Fruit fly (Drosophila melanogaster) whole organism, embryonic: ENCODE measurements around the gene CG1299.

Experiments
- ATbp ChIP-seq: fragments of 200-800 bp; sonication (Bioruptor generic); optimal IDR thresholded peaks from 2 replicates; lab custom pipeline; 2017; ENCODE audit warnings: missing biosample characterization, mild to moderate bottlenecking, missing genetic modification characterization, missing genetic modification reagents
- Abd-B ChIP-seq: fragments of 200-800 bp; sonication (Bioruptor generic); optimal IDR thresholded peaks from 2 replicates; lab custom pipeline; 2018; ENCODE audit warnings: missing biosample characterization, mild to moderate bottlenecking, missing genetic modification characterization, moderate library complexity
- Ada2b ChIP-seq: fragments of 200-800 bp; sonication (Bioruptor generic); IDR thresholded peaks from 2 replicates; pipeline ENCODE4 v1.3.6; 2022; ENCODE audit warnings: missing biosample characterization, missing genetic modification characterization
- Bdp1 ChIP-seq: fragments of 200-800 bp; sonication (Bioruptor generic); optimal IDR thresholded peaks from 3 replicates; lab custom pipeline; 2016; ENCODE audit warnings: missing biosample characterization, missing genetic modification characterization
- Blimp-1 ChIP-seq: fragments of 200-800 bp; sonication (Bioruptor generic); optimal IDR thresholded peaks from 3 replicates; lab custom pipeline; 2018; ENCODE audit warnings: missing biosample characterization, missing genetic modification characterization, mild to moderate bottlenecking, moderate library complexity, missing genetic modification reagents
- CG10274 ChIP-seq: fragments of 200-800 bp; sonication (Bioruptor generic); optimal IDR thresholded peaks from 3 replicates; lab custom pipeline; 2017; ENCODE audit warnings: missing biosample characterization, mild to moderate bottlenecking, missing genetic modification characterization
- CG10959 ChIP-seq: fragments of 200-800 bp; sonication (Bioruptor generic); IDR thresholded peaks from 2 replicates; pipeline ENCODE4 v1.3.6; 2022; ENCODE audit warnings: missing biosample characterization, missing genetic modification characterization
- CG11504 ChIP-seq: fragments of 200-800 bp; sonication (Bioruptor generic); optimal IDR thresholded peaks from 3 replicates; lab custom pipeline; 2019; ENCODE audit warnings: missing biosample characterization, mild to moderate bottlenecking, missing genetic modification characterization, moderate library complexity
- CG1233 ChIP-seq: fragments of 200-800 bp; sonication (Bioruptor generic); optimal IDR thresholded peaks from 4 replicates; lab custom pipeline; 2018; ENCODE audit warnings: missing biosample characterization, mild to moderate bottlenecking, missing genetic modification characterization
- CG15073 ChIP-seq: fragments of 200-800 bp; sonication (Bioruptor generic); optimal IDR thresholded peaks from 2 replicates; lab custom pipeline; 2016; ENCODE audit warnings: missing biosample characterization, missing genetic modification characterization
- CG15601 ChIP-seq: fragments of 200-800 bp; sonication (Bioruptor generic); optimal IDR thresholded peaks from 3 replicates; lab custom pipeline; 2019; ENCODE audit warnings: missing biosample characterization, mild to moderate bottlenecking, missing genetic modification characterization, moderate library complexity
- CG17186 ChIP-seq: fragments of 200-800 bp; sonication (Bioruptor generic); optimal IDR thresholded peaks from 3 replicates; lab custom pipeline; 2017; ENCODE audit warnings: missing biosample characterization, missing genetic modification reagents, missing genetic modification characterization
- CG17359 ChIP-seq: fragments of 200-800 bp; sonication (Bioruptor generic); optimal IDR thresholded peaks from 3 replicates; lab custom pipeline; 2018; ENCODE audit warnings: missing biosample characterization, mild to moderate bottlenecking, missing genetic modification characterization, moderate library complexity
- CG2199 ChIP-seq: fragments of 200-800 bp; sonication (Bioruptor generic); IDR thresholded peaks from 3 replicates; pipeline ENCODE4 v1.3.6; 2022; ENCODE audit warnings: missing biosample characterization, missing genetic modification characterization
- CG3281 ChIP-seq: fragments of 200-800 bp; sonication (Bioruptor generic); optimal IDR thresholded peaks from 3 replicates; lab custom pipeline; 2017; ENCODE audit warnings: missing biosample characterization, mild to moderate bottlenecking, missing genetic modification characterization
- CG34376 ChIP-seq: fragments of 200-800 bp; sonication (Bioruptor generic); optimal IDR thresholded peaks from 2 replicates; lab custom pipeline; 2018; ENCODE audit warnings: missing biosample characterization, mild to moderate bottlenecking, missing genetic modification characterization
- CG3726 ChIP-seq: fragments of 200-800 bp; sonication (Bioruptor generic); IDR thresholded peaks from 3 replicates; pipeline ENCODE4, ENCODE4 v1.3.6; 2022; ENCODE audit warnings: missing biosample characterization, missing genetic modification characterization
- CG3838 ChIP-seq: fragments of 200-800 bp; sonication (Bioruptor generic); optimal IDR thresholded peaks from 3 replicates; lab custom pipeline; 2016; ENCODE audit warnings: missing biosample characterization, missing genetic modification characterization
- CG43689 ChIP-seq: fragments of 200-800 bp; sonication (Bioruptor generic); IDR thresholded peaks from 2 replicates; pipeline ENCODE4 v1.3.6; 2022; ENCODE audit warnings: missing biosample characterization, missing genetic modification characterization
- CG4707 ChIP-seq: fragments of 200-800 bp; sonication (Bioruptor generic); optimal IDR thresholded peaks from 2 replicates; lab custom pipeline; 2018; ENCODE audit warnings: missing biosample characterization, mild to moderate bottlenecking, missing genetic modification characterization, moderate library complexity
- CG6175 ChIP-seq: fragments of 200-800 bp; sonication (Bioruptor generic); IDR thresholded peaks from 3 replicates; pipeline ENCODE4 v1.3.6; 2022; ENCODE audit warnings: missing biosample characterization, missing genetic modification characterization
- CG6654 ChIP-seq: fragments of 200-800 bp; sonication (Bioruptor generic); optimal IDR thresholded peaks from 2 replicates; lab custom pipeline; 2017; ENCODE audit warnings: missing biosample characterization, mild to moderate bottlenecking, missing genetic modification characterization
- Elba2 ChIP-seq: fragments of 200-800 bp; sonication (Bioruptor generic); optimal IDR thresholded peaks from 3 replicates; lab custom pipeline; 2016; ENCODE audit warnings: missing biosample characterization, missing genetic modification characterization
- HHEX ChIP-seq: fragments of 200-800 bp; sonication (Bioruptor generic); optimal IDR thresholded peaks from 3 replicates; lab custom pipeline; 2017; ENCODE audit warnings: missing biosample characterization, mild to moderate bottlenecking, missing genetic modification characterization, missing genetic modification reagents
- Hey ChIP-seq: fragments of 200-800 bp; sonication (Bioruptor generic); optimal IDR thresholded peaks from 3 replicates; lab custom pipeline; 2018; ENCODE audit warnings: missing biosample characterization, mild to moderate bottlenecking, missing genetic modification characterization
- Meics ChIP-seq: fragments of 200-800 bp; sonication (Bioruptor generic); optimal IDR thresholded peaks from 2 replicates; lab custom pipeline; 2017; ENCODE audit warnings: missing biosample characterization, mild to moderate bottlenecking, missing genetic modification characterization
- Mrtf ChIP-seq: fragments of 200-800 bp; sonication (Bioruptor generic); IDR thresholded peaks from 3 replicates; pipeline ENCODE4 v1.3.6; 2022; ENCODE audit warnings: missing biosample characterization, missing genetic modification characterization
- NC2α ChIP-seq: fragments of 200-800 bp; sonication (Bioruptor generic); optimal IDR thresholded peaks from 2 replicates; lab custom pipeline; 2016; ENCODE audit warnings: missing biosample characterization, missing genetic modification characterization
- Oaz ChIP-seq: fragments of 200-800 bp; sonication (Bioruptor generic); IDR thresholded peaks from 2 replicates; pipeline ENCODE4 v1.3.6; 2022; ENCODE audit warnings: missing biosample characterization, missing genetic modification characterization
- Opbp ChIP-seq: fragments of 200-800 bp; sonication (Bioruptor generic); IDR thresholded peaks from 3 replicates; pipeline ENCODE4 v1.3.6; 2022; ENCODE audit warnings: missing biosample characterization, missing genetic modification characterization; ENCODE audit not compliant: partially characterized antibody
- Scr ChIP-seq: fragments of 200-800 bp; sonication (Bioruptor generic); IDR thresholded peaks from 2 replicates; pipeline ENCODE4 v1.3.6; 2022; ENCODE audit warnings: missing biosample characterization, missing genetic modification characterization; ENCODE audit not compliant: partially characterized antibody
- Sin3A ChIP-seq: fragments of >200 bp; optimal IDR thresholded peaks from 2 replicates; lab custom pipeline; 2018
- abd-A ChIP-seq: fragments of 200-800 bp; sonication (Bioruptor generic); optimal IDR thresholded peaks from 3 replicates; lab custom pipeline; 2019; ENCODE audit warnings: missing biosample characterization, mild to moderate bottlenecking, missing genetic modification characterization, moderate library complexity
- ase ChIP-seq: fragments of 200-800 bp; sonication (Bioruptor generic); IDR thresholded peaks from 3 replicates; pipeline ENCODE4 v1.3.6; 2022; ENCODE audit warnings: missing biosample characterization, missing genetic modification characterization
- bowl ChIP-seq: fragments of 200-800 bp; sonication (Bioruptor generic); IDR thresholded peaks from 2 replicates; pipeline ENCODE4 v1.3.6; 2022; ENCODE audit warnings: missing biosample characterization, missing genetic modification characterization
- dysf ChIP-seq: fragments of 200-800 bp; sonication (Bioruptor generic); IDR thresholded peaks from 3 replicates; pipeline ENCODE4 v1.3.6; 2022; ENCODE audit warnings: missing biosample characterization, missing genetic modification characterization
- en ChIP-seq: fragments of 200-800 bp; sonication (Bioruptor generic); optimal IDR thresholded peaks from 2 replicates; lab custom pipeline; 2016; ENCODE audit warnings: missing biosample characterization, missing genetic modification characterization
- eve ChIP-seq, 2 experiments: fragments of >200 bp; optimal IDR thresholded peaks; 2 replicates each; lab custom pipeline; 2017; ENCODE audit warnings: missing biosample characterization in 2 of 2, missing genetic modification characterization in 2 of 2
- gce ChIP-seq: fragments of 200-800 bp; sonication (Bioruptor generic); IDR thresholded peaks from 3 replicates; pipeline ENCODE4 v1.3.6; 2022; ENCODE audit warnings: missing biosample characterization, missing genetic modification characterization
- hb ChIP-seq: fragments of 200-800 bp; sonication (Bioruptor generic); IDR thresholded peaks from 3 replicates; pipeline ENCODE4 v1.3.6; 2022; ENCODE audit warnings: missing biosample characterization, missing genetic modification characterization; ENCODE audit not compliant: partially characterized antibody
- hbn ChIP-seq: fragments of 200-800 bp; sonication (Bioruptor generic); IDR thresholded peaks from 2 replicates; pipeline ENCODE4 v1.3.6; 2022; ENCODE audit warnings: missing biosample characterization, missing genetic modification characterization; ENCODE audit not compliant: partially characterized antibody
- hkb ChIP-seq, 2 experiments: fragments of 200-800 bp in 1 of 2; fragments of >200 bp in 1 of 2; sonication (Bioruptor generic) in 1 of 2; IDR thresholded peaks in 1 of 2; optimal IDR thresholded peaks in 1 of 2; 2 replicates each; pipeline versions ENCODE4 v1.3.6 to Lab custom; 2017 to 2022; ENCODE audit warnings: missing biosample characterization in 1 of 2, missing genetic modification characterization in 1 of 2
- hth ChIP-seq: fragments of >200 bp; optimal IDR thresholded peaks from 2 replicates; lab custom pipeline; 2017; ENCODE audit warnings: inconsistent platforms
- jigr1 ChIP-seq: fragments of 200-800 bp; sonication (Bioruptor generic); IDR thresholded peaks from 3 replicates; pipeline ENCODE4 v1.3.6; 2022; ENCODE audit warnings: missing biosample characterization, missing genetic modification characterization
- maf-S ChIP-seq: fragments of 200-800 bp; sonication (Bioruptor generic); optimal IDR thresholded peaks from 2 replicates; lab custom pipeline; 2016; ENCODE audit warnings: missing biosample characterization, missing genetic modification characterization
- nom ChIP-seq: fragments of 200-800 bp; sonication (Bioruptor generic); optimal IDR thresholded peaks from 2 replicates; lab custom pipeline; 2017; ENCODE audit warnings: missing biosample characterization, missing genetic modification characterization, mild to moderate bottlenecking, moderate library complexity, missing genetic modification reagents
- odd ChIP-seq: fragments of 200-800 bp; sonication (Bioruptor generic); optimal IDR thresholded peaks from 2 replicates; lab custom pipeline; 2017; ENCODE audit warnings: missing biosample characterization, mild to moderate bottlenecking, missing genetic modification characterization
- pnt ChIP-seq: fragments of 200-800 bp; sonication (Bioruptor generic); optimal IDR thresholded peaks from 3 replicates; lab custom pipeline; 2016; ENCODE audit warnings: missing biosample characterization, missing genetic modification characterization
- stwl ChIP-seq: fragments of 200-800 bp; sonication (Bioruptor generic); optimal IDR thresholded peaks from 3 replicates; lab custom pipeline; 2018; ENCODE audit warnings: missing biosample characterization, mild to moderate bottlenecking, missing genetic modification characterization, moderate library complexity
- zen ChIP-seq: fragments of 200-800 bp; sonication (Bioruptor generic); optimal IDR thresholded peaks from 3 replicates; lab custom pipeline; 2018; ENCODE audit warnings: missing biosample characterization, mild to moderate bottlenecking, missing genetic modification characterization, moderate library complexity

CG1299 gene

dm6 chr3L:4122185-4122767 lies 26.2 kb upstream of the CG1299 start, which contains the start of gene Chd64 (continued):
- TF ChIP-seq jigr1 (GFP tag; lab: Robert Waterston, UW): no peak
- TF ChIP-seq ase (GFP tag; lab: Robert Waterston, UW): no peak
- no peak for TF ChIP-seq pnt (GFP tag; lab: Kevin White, UChicago)
- no peak for TF ChIP-seq NC2α (GFP tag; lab: Kevin White, UChicago)
- no peak for TF ChIP-seq hkb (optimal IDR thresholded peaks at IDR 0.05; lab: Kevin White, UChicago)
- TF ChIP-seq hkb (GFP tag; IDR thresholded peaks at IDR 0.05; lab: Robert Waterston, UW): peak; percentile 50; the same call in 1 of the 2 replicates
- no peak for TF ChIP-seq hb (GFP tag; lab: Robert Waterston, UW)
- no peak for TF ChIP-seq CG6654 (GFP tag; lab: Kevin White, UChicago)
- no peak for TF ChIP-seq Abd-B (GFP tag; lab: Kevin White, UChicago)
- TF ChIP-seq en: no peak
- peak; percentile 50 for TF ChIP-seq HHEX (GFP tag; lab: Kevin White, UChicago)
- TF ChIP-seq odd (GFP tag; lab: Kevin White, UChicago): no peak
- peak; percentile 40 for TF ChIP-seq CG4707 (GFP tag; lab: Kevin White, UChicago)
- TF ChIP-seq ATbp (GFP tag; lab: Kevin White, UChicago): no peak
- TF ChIP-seq Bdp1 (GFP tag; lab: Kevin White, UChicago): no peak
- no peak for TF ChIP-seq CG1233
- peak; percentile 38; the same call in 1 of the 3 replicates for TF ChIP-seq dysf
- TF ChIP-seq hbn (GFP tag; lab: Robert Waterston, UW): peak; percentile 48; the same call in 1 of the 2 replicates
- no peak for TF ChIP-seq CG43689 (GFP tag; lab: Robert Waterston, UW)
- TF ChIP-seq hth (lab: Kevin White, UChicago): no peak
- TF ChIP-seq CG6175 (GFP tag; lab: Robert Waterston, UW): no peak
- TF ChIP-seq CG10959 (GFP tag; lab: Robert Waterston, UW): peak; percentile 33; the same call in 1 of the 2 replicates
- no peak for TF ChIP-seq zen (tag; lab: Kevin White, UChicago)
- peak; percentile 74 for TF ChIP-seq stwl (tag; lab: Kevin White, UChicago)
- no peak for TF ChIP-seq CG3726 (GFP tag; lab: Robert Waterston, UW)
- TF ChIP-seq maf-S (GFP tag; lab: Kevin White, UChicago): peak; percentile 14
- no peak for TF ChIP-seq Sin3A (lab: Kevin White, UChicago)
- no peak for TF ChIP-seq CG10274
- TF ChIP-seq Mrtf (GFP tag; lab: Robert Waterston, UW): 0 out of 3 replicates have a peak, but pooled peaks have one; percentile 18
- TF ChIP-seq CG3281 (GFP tag; lab: Kevin White, UChicago): peak; percentile 52
- peak; percentile 47 for TF ChIP-seq CG17359
- TF ChIP-seq Hey (tag; lab: Kevin White, UChicago): no peak
- TF ChIP-seq bowl (GFP tag; lab: Robert Waterston, UW): no peak
- TF ChIP-seq CG15601 (tag; lab: Kevin White, UChicago): peak; percentile 32
- no peak for TF ChIP-seq abd-A (tag; lab: Kevin White, UChicago)
- peak; percentile 48; the same call in 1 of the 3 replicates for TF ChIP-seq Opbp
- no peak for TF ChIP-seq CG11504
- TF ChIP-seq Meics (GFP tag; lab: Kevin White, UChicago): peak; percentile 58
- peak; percentile 5; the same call in 1 of the 2 replicates for TF ChIP-seq Ada2b (GFP tag; lab: Robert Waterston, UW)
- no peak for TF ChIP-seq Elba2 (GFP tag; lab: Kevin White, UChicago)
- TF ChIP-seq CG17186 (GFP tag; lab: Kevin White, UChicago): no peak
- no peak for TF ChIP-seq CG15073 (GFP tag; lab: Kevin White, UChicago)
- TF ChIP-seq gce (GFP tag; lab: Robert Waterston, UW): no peak
- 0 out of 3 replicates have a peak, but pooled peaks have one; percentile 35 for TF ChIP-seq CG2199
- TF ChIP-seq Oaz: no peak
- peak; percentile 74 for TF ChIP-seq nom (GFP tag; lab: Kevin White, UChicago)
- TF ChIP-seq eve (GFP tag; optimal IDR thresholded peaks at IDR 0.05; lab: Kevin White, UChicago): peak in 1 of 2 experiments; percentile 86
- no peak for TF ChIP-seq Scr
- peak; percentile 90 for TF ChIP-seq CG34376 (GFP tag; lab: Kevin White, UChicago)
- TF ChIP-seq CG3838 (GFP tag; lab: Kevin White, UChicago): no peak
- TF ChIP-seq Blimp-1 (GFP tag; lab: Kevin White, UChicago): no peak
